Fruit fly (Drosophila melanogaster) whole organism, embryonic: ENCODE results near the gene TBC1D16.
A peak's percentile ranks its signal among the peaks of the same experiment; 100 is the strongest.

Source experiments
- CG10267 ChIP-seq: fragments of 200-800 bp; sonication (Bioruptor generic); optimal IDR thresholded peaks from 2 replicates; lab custom pipeline; 2018; ENCODE audit warnings: missing biosample characterization, mild to moderate bottlenecking, missing genetic modification characterization, moderate library complexity
- CG14860 ChIP-seq: fragments of 200-800 bp; sonication (Bioruptor generic); IDR thresholded peaks from 3 replicates; pipeline ENCODE4 v1.3.6; 2022; ENCODE audit warnings: missing biosample characterization, missing genetic modification characterization; ENCODE audit not compliant: partially characterized antibody
- CG15696 ChIP-seq: fragments of 200-800 bp; sonication (Bioruptor generic); optimal IDR thresholded peaks from 2 replicates; lab custom pipeline; 2019; ENCODE audit warnings: missing biosample characterization, mild to moderate bottlenecking, missing genetic modification characterization, moderate library complexity
- CG16813 ChIP-seq: fragments of 200-800 bp; sonication (Bioruptor generic); IDR thresholded peaks from 3 replicates; pipeline ENCODE4 v1.3.6; 2022; ENCODE audit warnings: missing biosample characterization, missing genetic modification characterization; ENCODE audit not compliant: partially characterized antibody
- CG2202 ChIP-seq: fragments of 200-800 bp; sonication (Bioruptor generic); optimal IDR thresholded peaks from 2 replicates; lab custom pipeline; 2018; ENCODE audit warnings: missing biosample characterization, mild to moderate bottlenecking, missing genetic modification characterization
- CG2875 ChIP-seq: fragments of 200-800 bp; sonication (Bioruptor generic); optimal IDR thresholded peaks from 2 replicates; lab custom pipeline; 2017; ENCODE audit warnings: missing biosample characterization, mild to moderate bottlenecking, missing genetic modification characterization, missing genetic modification reagents
- CG3838 ChIP-seq: fragments of 200-800 bp; sonication (Bioruptor generic); optimal IDR thresholded peaks from 3 replicates; lab custom pipeline; 2016; ENCODE audit warnings: missing biosample characterization, missing genetic modification characterization
- CG6791 ChIP-seq: fragments of 200-800 bp; sonication (Bioruptor generic); IDR thresholded peaks from 3 replicates; pipeline ENCODE4 v1.3.6; 2022; ENCODE audit warnings: missing biosample characterization, missing genetic modification characterization; ENCODE audit not compliant: partially characterized antibody
- CG7357 ChIP-seq: fragments of 200-800 bp; sonication (Bioruptor generic); IDR thresholded peaks from 3 replicates; pipeline ENCODE4 v1.3.6; 2022; ENCODE audit warnings: missing biosample characterization, missing genetic modification characterization
- CG8290 ChIP-seq, 3 experiments: fragments of 200-800 bp; sonication (Bioruptor generic); optimal IDR thresholded peaks; 2 replicates each; lab custom pipeline; 2016 to 2019; ENCODE audit warnings: missing biosample characterization in 3 of 3, missing genetic modification characterization in 3 of 3, mild to moderate bottlenecking in 2 of 3, moderate library complexity in 1 of 3
- CG9817 ChIP-seq: fragments of 200-800 bp; sonication (Bioruptor generic); optimal IDR thresholded peaks from 2 replicates; lab custom pipeline; 2018; ENCODE audit warnings: missing biosample characterization, mild to moderate bottlenecking, missing genetic modification characterization, moderate library complexity
- CoRest ChIP-seq: fragments of 200-800 bp; sonication (Bioruptor generic); optimal IDR thresholded peaks from 3 replicates; lab custom pipeline; 2018; ENCODE audit warnings: missing biosample characterization, mild to moderate bottlenecking, missing genetic modification characterization, moderate library complexity
- Dbx ChIP-seq: fragments of 200-800 bp; sonication (Bioruptor generic); IDR thresholded peaks from 3 replicates; pipeline ENCODE4 v1.3.6; 2022; ENCODE audit warnings: missing biosample characterization, missing genetic modification characterization
- Dll ChIP-seq: fragments of 200-800 bp; sonication (Bioruptor generic); IDR thresholded peaks from 4 replicates; pipeline ENCODE4 v1.3.6; 2022; ENCODE audit warnings: missing biosample characterization, missing genetic modification characterization; ENCODE audit not compliant: partially characterized antibody
- E2f2 ChIP-seq: fragments of 200-800 bp; sonication (Bioruptor generic); IDR thresholded peaks from 2 replicates; pipeline ENCODE4 v1.3.6; 2022; ENCODE audit warnings: missing biosample characterization, missing genetic modification characterization
- Ets97D ChIP-seq: fragments of 200-800 bp; sonication (Bioruptor generic); optimal IDR thresholded peaks from 3 replicates; lab custom pipeline; 2016; ENCODE audit warnings: missing biosample characterization, missing genetic modification characterization
- H2.0 ChIP-seq: fragments of 200-800 bp; sonication (Bioruptor generic); IDR thresholded peaks from 2 replicates; pipeline ENCODE4 v1.3.6; 2022; ENCODE audit warnings: missing biosample characterization, missing genetic modification characterization
- HmgZ ChIP-seq: fragments of 200-800 bp; sonication (Bioruptor generic); optimal IDR thresholded peaks from 2 replicates; lab custom pipeline; 2018; ENCODE audit warnings: missing biosample characterization, mild to moderate bottlenecking, missing genetic modification characterization
- Hr3 ChIP-seq: fragments of 200-800 bp; sonication (Bioruptor generic); optimal IDR thresholded peaks from 3 replicates; lab custom pipeline; 2016; ENCODE audit warnings: missing biosample characterization, missing genetic modification characterization
- MBD-R2 ChIP-seq: fragments of 200-800 bp; sonication (Bioruptor generic); IDR thresholded peaks from 2 replicates; pipeline ENCODE4 v1.3.6; 2022; ENCODE audit warnings: missing biosample characterization, missing genetic modification characterization
- Myb ChIP-seq: fragments of 200-800 bp; sonication (Bioruptor generic); optimal IDR thresholded peaks from 2 replicates; lab custom pipeline; 2016; ENCODE audit warnings: missing biosample characterization, missing genetic modification characterization
- Oaz ChIP-seq: fragments of 200-800 bp; sonication (Bioruptor generic); IDR thresholded peaks from 2 replicates; pipeline ENCODE4 v1.3.6; 2022; ENCODE audit warnings: missing biosample characterization, missing genetic modification characterization
- Opbp ChIP-seq: fragments of 200-800 bp; sonication (Bioruptor generic); IDR thresholded peaks from 3 replicates; pipeline ENCODE4 v1.3.6; 2022; ENCODE audit warnings: missing biosample characterization, missing genetic modification characterization; ENCODE audit not compliant: partially characterized antibody
- Side ChIP-seq: fragments of 200-800 bp; sonication (Bioruptor generic); optimal IDR thresholded peaks from 2 replicates; lab custom pipeline; 2016; ENCODE audit warnings: missing biosample characterization, missing genetic modification characterization
- Sry-δ ChIP-seq: fragments of 200-800 bp; sonication (Bioruptor generic); optimal IDR thresholded peaks from 2 replicates; lab custom pipeline; 2016; ENCODE audit warnings: missing biosample characterization, missing genetic modification characterization
- ato ChIP-seq: fragments of 200-800 bp; sonication (Bioruptor generic); IDR thresholded peaks from 2 replicates; pipeline ENCODE4 v1.3.6; 2022; ENCODE audit warnings: missing biosample characterization, missing genetic modification characterization; ENCODE audit not compliant: partially characterized antibody
- cad ChIP-seq: fragments of >200 bp; optimal IDR thresholded peaks from 2 replicates; lab custom pipeline; 2017; ENCODE audit warnings: missing biosample characterization, missing genetic modification characterization
- cato ChIP-seq: fragments of 200-800 bp; sonication (Bioruptor generic); optimal IDR thresholded peaks from 2 replicates; lab custom pipeline; 2016; ENCODE audit warnings: missing biosample characterization, missing genetic modification characterization, borderline replicate concordance
- chn ChIP-seq: fragments of 200-800 bp; sonication (Bioruptor generic); optimal IDR thresholded peaks from 2 replicates; lab custom pipeline; 2016; ENCODE audit warnings: missing biosample characterization, missing genetic modification characterization
- dmrt11E ChIP-seq: fragments of 200-800 bp; sonication (Bioruptor generic); optimal IDR thresholded peaks from 3 replicates; lab custom pipeline; 2018; ENCODE audit warnings: missing biosample characterization, mild to moderate bottlenecking, missing genetic modification characterization, moderate library complexity
- gem ChIP-seq: fragments of 200-800 bp; sonication (Bioruptor generic); optimal IDR thresholded peaks from 2 replicates; lab custom pipeline; 2019; ENCODE audit warnings: missing biosample characterization, mild to moderate bottlenecking, missing genetic modification characterization, moderate library complexity
- gt ChIP-seq: fragments of 200-800 bp; sonication (Bioruptor generic); IDR thresholded peaks from 2 replicates; pipeline ENCODE4 v1.3.6; 2022; ENCODE audit warnings: missing biosample characterization, missing genetic modification characterization
- hb ChIP-seq: fragments of 200-800 bp; sonication (Bioruptor generic); IDR thresholded peaks from 3 replicates; pipeline ENCODE4 v1.3.6; 2022; ENCODE audit warnings: missing biosample characterization, missing genetic modification characterization; ENCODE audit not compliant: partially characterized antibody
- inv ChIP-seq: fragments of 200-800 bp; sonication (Bioruptor generic); IDR thresholded peaks from 2 replicates; pipeline ENCODE4 v1.3.6; 2022; ENCODE audit warnings: missing biosample characterization, missing genetic modification characterization; ENCODE audit not compliant: partially characterized antibody
- knrl ChIP-seq: fragments of 200-800 bp; sonication (Bioruptor generic); IDR thresholded peaks from 3 replicates; pipeline ENCODE4 v1.3.6; 2022; ENCODE audit warnings: missing biosample characterization, missing genetic modification characterization; ENCODE audit not compliant: partially characterized antibody
- lola ChIP-seq, 3 experiments: fragments of >200 bp in 2 of 3; fragments of 200-800 bp in 1 of 3; sonication (Bioruptor generic) in 1 of 3; optimal IDR thresholded peaks; 2 replicates each; lab custom pipeline; 2017 to 2019; ENCODE audit warnings: missing biosample characterization in 3 of 3, missing genetic modification characterization in 3 of 3, mild to moderate bottlenecking in 1 of 3, moderate library complexity in 1 of 3
- mld ChIP-seq: fragments of 200-800 bp; sonication (Bioruptor generic); IDR thresholded peaks from 3 replicates; pipeline ENCODE4 v1.3.6; 2022; ENCODE audit warnings: missing biosample characterization, missing genetic modification characterization; ENCODE audit not compliant: partially characterized antibody
- pros ChIP-seq: fragments of 200-800 bp; sonication (Bioruptor generic); optimal IDR thresholded peaks from 3 replicates; lab custom pipeline; 2019; ENCODE audit warnings: missing biosample characterization, mild to moderate bottlenecking, missing genetic modification characterization, moderate library complexity
- pum ChIP-seq: fragments of 200-800 bp; sonication (Bioruptor generic); optimal IDR thresholded peaks from 2 replicates; lab custom pipeline; 2016; ENCODE audit warnings: missing biosample characterization, missing genetic modification characterization
- row ChIP-seq: fragments of 200-800 bp; sonication (Bioruptor generic); IDR thresholded peaks from 3 replicates; pipeline ENCODE4 v1.3.6; 2022; ENCODE audit warnings: missing biosample characterization, missing genetic modification characterization
- sens ChIP-seq: fragments of 200-800 bp; sonication (Bioruptor generic); peaks from one replicate; lab custom pipeline; 2016; ENCODE audit warnings: missing biosample characterization, missing genetic modification characterization
- so ChIP-seq: fragments of 200-800 bp; sonication (Bioruptor generic); IDR thresholded peaks from 3 replicates; pipeline ENCODE4 v1.3.6; 2022; ENCODE audit warnings: missing biosample characterization, missing genetic modification characterization
- ssp ChIP-seq: fragments of 200-800 bp; sonication (Bioruptor generic); IDR thresholded peaks from 2 replicates; pipeline ENCODE4 v1.3.6; 2022; ENCODE audit warnings: missing biosample characterization, missing genetic modification characterization
- stwl ChIP-seq: fragments of 200-800 bp; sonication (Bioruptor generic); optimal IDR thresholded peaks from 3 replicates; lab custom pipeline; 2018; ENCODE audit warnings: missing biosample characterization, mild to moderate bottlenecking, missing genetic modification characterization, moderate library complexity
- unc-4 ChIP-seq: fragments of 200-800 bp; sonication (Bioruptor generic); IDR thresholded peaks from 2 replicates; pipeline ENCODE4 v1.3.6; 2022; ENCODE audit warnings: missing biosample characterization, missing genetic modification characterization; ENCODE audit not compliant: partially characterized antibody
- zen ChIP-seq: fragments of 200-800 bp; sonication (Bioruptor generic); optimal IDR thresholded peaks from 3 replicates; lab custom pipeline; 2018; ENCODE audit warnings: missing biosample characterization, mild to moderate bottlenecking, missing genetic modification characterization, moderate library complexity

TBC1D16 gene

DNA sequence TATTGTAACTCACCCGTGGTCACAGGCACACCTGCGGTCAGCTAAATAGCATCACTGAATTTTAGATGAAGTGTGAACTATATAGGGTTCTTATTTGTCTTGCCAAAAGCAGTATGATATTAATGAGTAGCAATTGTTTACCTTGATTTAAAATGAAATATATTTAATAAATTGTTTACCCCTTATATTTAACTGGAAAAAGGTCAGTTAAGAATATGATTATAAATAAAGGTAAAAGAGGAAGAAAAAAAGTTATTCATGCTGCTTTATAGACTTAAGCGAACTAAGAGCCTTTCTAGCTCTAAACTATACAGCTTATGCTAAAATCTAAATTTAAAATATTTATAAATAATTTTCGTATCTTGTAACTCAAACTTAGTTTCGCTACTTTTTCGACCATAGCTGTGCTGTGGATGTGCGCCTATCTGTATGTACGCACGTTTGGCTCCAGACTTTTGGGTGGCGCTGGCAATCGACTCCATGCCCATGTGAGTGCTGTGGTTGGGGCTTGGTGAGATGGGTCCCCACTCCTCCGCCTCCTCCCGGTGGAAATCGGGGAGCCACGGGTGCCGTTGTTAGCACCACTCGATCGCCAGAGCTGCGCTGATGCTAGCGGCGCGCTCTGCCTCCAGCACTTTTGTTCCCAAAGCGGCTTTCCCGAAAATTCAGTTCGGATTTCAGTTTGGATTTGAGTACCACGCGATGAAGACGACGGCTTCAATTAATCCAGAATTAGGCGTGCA is 6.8 kb upstream of the TBC1D16 start, which contains the start of gene loh (continued):
- TF ChIP-seq gt (GFP tag; lab: Robert Waterston, UW) = no peak
- peak in 1 of 3 experiments; percentile 79 for TF ChIP-seq lola (GFP tag; optimal IDR thresholded peaks at IDR 0.05; lab: Kevin White, UChicago)
- no peak for TF ChIP-seq Dbx (GFP tag; lab: Robert Waterston, UW)
- peak; percentile 53 for TF ChIP-seq Hr3 (GFP tag; lab: Kevin White, UChicago)
- TF ChIP-seq CG2875 (GFP tag; lab: Kevin White, UChicago) = no peak
- TF ChIP-seq cato (GFP tag; lab: Kevin White, UChicago) = peak; percentile 21
- peak; percentile 79 for TF ChIP-seq gem
- TF ChIP-seq Side (GFP tag; lab: Kevin White, UChicago) = no peak
- TF ChIP-seq chn (GFP tag; lab: Kevin White, UChicago) = no peak
- no peak for TF ChIP-seq CG16813 (GFP tag; lab: Robert Waterston, UW)
- no peak for TF ChIP-seq pros
- TF ChIP-seq dmrt11E = peak; percentile 35
- no peak for TF ChIP-seq pum (GFP tag; lab: Kevin White, UChicago)
- TF ChIP-seq Opbp (GFP tag; lab: Robert Waterston, UW) = no peak

DNA sequence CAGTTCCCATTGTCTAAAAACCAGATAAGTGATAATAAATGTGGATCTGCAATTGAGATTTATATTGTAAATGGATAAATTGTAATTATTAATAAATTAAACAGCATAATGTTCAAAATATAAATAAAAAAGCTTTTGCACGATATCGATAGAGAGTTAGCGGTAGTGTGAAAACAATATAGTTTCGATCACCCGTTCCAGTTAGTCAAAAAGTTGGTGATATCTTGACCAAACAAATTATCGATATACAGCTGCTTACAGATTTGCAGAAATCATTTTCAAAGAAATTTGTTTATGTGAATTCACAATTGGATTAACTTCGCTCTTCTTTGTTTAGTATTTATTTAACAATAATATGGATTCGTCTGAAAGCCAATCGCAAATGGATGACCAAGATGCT is 3.7 kb upstream of the TBC1D16 start, which contains the start of gene Nse4:
Gene Nse4 (plus strand): TSS at position 267 of the 400 bp plus-strand sequence.
- TF ChIP-seq dmrt11E (no peak), mld (GFP tag; lab: Robert Waterston, UW) (peak; percentile 80; the same call in 2 of the 3 replicates), inv (GFP tag; lab: Robert Waterston, UW) (peak; percentile 73), CG14860 (GFP tag; lab: Robert Waterston, UW) (peak; percentile 93), row (GFP tag; lab: Robert Waterston, UW) (peak; percentile 40; the same call in 1 of the 3 replicates), Dll (GFP tag; lab: Robert Waterston, UW) (peak; percentile 77), CG15696 (tag; lab: Kevin White, UChicago) (no peak), zen (tag; lab: Kevin White, UChicago) (peak; percentile 15), CoRest (tag; lab: Kevin White, UChicago) (peak; percentile 5), CG8290 (GFP tag; optimal IDR thresholded peaks at IDR 0.05; lab: Kevin White, UChicago) (peak; percentile 38), CG8290 (tag; optimal IDR thresholded peaks at IDR 0.05; lab: Kevin White, UChicago) (no peak), unc-4 (GFP tag; lab: Robert Waterston, UW) (peak; percentile 74), H2.0 (no peak), cad (GFP tag; lab: Kevin White, UChicago) (no peak), CG6791 (peak; percentile 90), stwl (tag; lab: Kevin White, UChicago) (peak; percentile 79), Sry-δ (GFP tag; lab: Kevin White, UChicago) (peak; percentile 38), sens (peak; percentile 75), CG3838 (GFP tag; lab: Kevin White, UChicago) (no peak), Myb (peak; percentile 4), Oaz (no peak), ato (GFP tag; lab: Robert Waterston, UW) (peak; percentile 95), CG10267 (tag; lab: Kevin White, UChicago) (peak; percentile 31), knrl (GFP tag; lab: Robert Waterston, UW) (peak; percentile 71), CG7357 (GFP tag; lab: Robert Waterston, UW) (peak; percentile 85), Ets97D (GFP tag; lab: Kevin White, UChicago) (peak; percentile 23), hb (peak; percentile 79; the same call in 2 of the 3 replicates), so (GFP tag; lab: Robert Waterston, UW) (no peak), CG2202 (tag; lab: Kevin White, UChicago) (no peak), CG9817 (tag; lab: Kevin White, UChicago) (no peak), ssp (GFP tag; lab: Robert Waterston, UW) (peak; percentile 95), MBD-R2 (GFP tag; lab: Robert Waterston, UW) (peak; percentile 69), CG16813 (GFP tag; lab: Robert Waterston, UW) (peak; percentile 82), E2f2 (GFP tag; lab: Robert Waterston, UW) (peak; percentile 87), HmgZ (tag; lab: Kevin White, UChicago) (peak; percentile 5)
